Worm (Caenorhabditis elegans): ENCODE data around the gene M79.2.

Gene M79.2

ce11 chrX:10594701-10595421 is 33.7 kb downstream of the M79.2 start:
- TF ChIP-seq ceh-31 (tag; optimal IDR thresholded peaks at IDR 0.05) (no peak), dmd-4 (tag; optimal IDR thresholded peaks at IDR 0.05; ENCODE audit: borderline replicate concordance) (no peak), K02D7.2 (tag; optimal IDR thresholded peaks at IDR 0.05) (no peak), hlh-15 (tag; optimal IDR thresholded peaks at IDR 0.05) (no peak), unc-42 (tag; optimal IDR thresholded peaks at IDR 0.05) (peak; percentile 89), pha-2 (tag; optimal IDR thresholded peaks at IDR 0.05) (no peak), pros-1 (tag; optimal IDR thresholded peaks at IDR 0.05) (no peak), fax-1 (tag; optimal IDR thresholded peaks at IDR 0.05) (no peak), unc-55 (GFP tag; optimal IDR thresholded peaks at IDR 0.05) (peak; percentile 36)

ce11 chrX:10593756-10594376 is 34.7 kb downstream of the M79.2 start:
- TF ChIP-seq K09A11.1 (tag; optimal IDR thresholded peaks at IDR 0.05; ENCODE audit: insufficient read depth) (no peak), fkh-10 (GFP tag; optimal IDR thresholded peaks at IDR 0.05) (no peak), eyg-1 (tag; optimal IDR thresholded peaks at IDR 0.05) (no peak), ceh-31 (tag; optimal IDR thresholded peaks at IDR 0.05) (peak; percentile 44), T23F11.4 (GFP tag; optimal IDR thresholded peaks at IDR 0.05) (peak; percentile 39), tbx-2 (tag; optimal IDR thresholded peaks at IDR 0.05) (peak; percentile 29), ceh-19 (GFP tag; optimal IDR thresholded peaks at IDR 0.05) (peak; percentile 18), ets-4 (tag; optimal IDR thresholded peaks at IDR 0.05) (no peak), odd-2 (tag; optimal IDR thresholded peaks at IDR 0.05) (no peak), unc-42 (tag; optimal IDR thresholded peaks at IDR 0.05) (peak; percentile 45), pat-9 (tag; optimal IDR thresholded peaks at IDR 0.05) (no peak), ceh-2 (tag; optimal IDR thresholded peaks at IDR 0.05) (peak; percentile 12), nfya-1 (tag; optimal IDR thresholded peaks at IDR 0.05) (peak; percentile 1), rnt-1 (tag; optimal IDR thresholded peaks at IDR 0.05) (no peak), hlh-8 (tag; optimal IDR thresholded peaks at IDR 0.05) (no peak), npax-4 (tag; optimal IDR thresholded peaks at IDR 0.05) (no peak), gmeb-2 (tag; optimal IDR thresholded peaks at IDR 0.05) (no peak), ceh-24 (tag; optimal IDR thresholded peaks at IDR 0.05) (no peak), dmd-4 (tag; optimal IDR thresholded peaks at IDR 0.05; ENCODE audit: borderline replicate concordance) (no peak)

DNA sequence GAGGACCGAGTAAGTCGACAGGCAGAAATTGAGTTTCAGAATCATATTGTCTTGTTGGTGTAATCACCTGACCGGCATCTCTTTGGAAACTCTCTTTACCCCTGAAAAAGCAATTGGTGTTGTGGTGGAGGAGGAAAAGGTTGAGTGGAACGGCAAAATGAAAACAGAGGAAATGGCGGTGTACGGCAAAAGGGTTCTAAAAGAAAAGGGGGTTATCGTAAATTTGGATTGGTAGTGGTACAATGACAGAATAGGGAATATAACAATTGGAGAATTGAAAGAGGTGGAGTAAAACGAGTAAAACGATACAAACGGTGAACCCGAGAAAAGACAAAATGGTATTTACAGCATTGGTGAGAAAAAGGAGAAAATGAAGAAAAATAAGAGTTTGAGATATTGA is 35.4 kb downstream of the M79.2 start, which contains the start of gene sdn-1:
Gene sdn-1 (minus strand): TSS at position 101 of the 400 bp plus-strand sequence.
- TF ChIP-seq K02D7.2 (tag; optimal IDR thresholded peaks at IDR 0.05) (no peak), ets-4 (tag; optimal IDR thresholded peaks at IDR 0.05) (no peak), sox-4 (tag; optimal IDR thresholded peaks at IDR 0.05) (no peak), fkh-6 (tag; optimal IDR thresholded peaks at IDR 0.05) (no peak), ceh-2 (tag; optimal IDR thresholded peaks at IDR 0.05) (no peak), tbx-2 (tag; optimal IDR thresholded peaks at IDR 0.05) (no peak), ref-2 (tag; optimal IDR thresholded peaks at IDR 0.05) (no peak), sdc-2 (tag; optimal IDR thresholded peaks at IDR 0.05) (no peak), pros-1 (tag; optimal IDR thresholded peaks at IDR 0.05) (no peak), unc-86 (tag; optimal IDR thresholded peaks at IDR 0.05) (no peak), ahr-1 (tag; optimal IDR thresholded peaks at IDR 0.05) (no peak), ceh-30 (tag; optimal IDR thresholded peaks at IDR 0.05) (no peak), ceh-18 (tag; optimal IDR thresholded peaks at IDR 0.05) (no peak), F13H6.1 (tag; optimal IDR thresholded peaks at IDR 0.05) (no peak), mec-3 (tag; optimal IDR thresholded peaks at IDR 0.05; ENCODE audit: borderline replicate concordance) (no peak), gmeb-2 (tag; optimal IDR thresholded peaks at IDR 0.05) (no peak), ceh-34 (tag; optimal IDR thresholded peaks at IDR 0.05) (no peak), lim-6 (tag; optimal IDR thresholded peaks at IDR 0.05) (no peak)

Data from whole organism, late embryonic.